Worm (Caenorhabditis elegans) whole organism, L1 larva: ENCODE results near the gene xbx-5.

Experiments
- ces-1 ChIP-seq: fragments of 150-350 bp; optimal IDR thresholded peaks from 2 replicates; lab custom pipeline; 2014; ENCODE audit warnings: missing biosample characterization, missing genetic modification reagents, missing genetic modification characterization
- nhr-77 ChIP-seq: fragments of 150-350 bp; optimal IDR thresholded peaks from 2 replicates; lab custom pipeline; 2014; ENCODE audit warnings: missing biosample characterization, missing genetic modification characterization
- skn-1 ChIP-seq: fragments of 150-350 bp; optimal IDR thresholded peaks from 2 replicates; lab custom pipeline; 2014; ENCODE audit warnings: missing biosample characterization, missing genetic modification characterization
- snpc-4 ChIP-seq: fragments of 150-350 bp; optimal IDR thresholded peaks from 2 replicates; lab custom pipeline; 2014; ENCODE audit warnings: missing biosample characterization, missing genetic modification characterization
- zag-1 ChIP-seq: fragments of 150-350 bp; optimal IDR thresholded peaks from 2 replicates; lab custom pipeline; 2014; ENCODE audit warnings: missing biosample characterization, missing genetic modification characterization

DNA sequence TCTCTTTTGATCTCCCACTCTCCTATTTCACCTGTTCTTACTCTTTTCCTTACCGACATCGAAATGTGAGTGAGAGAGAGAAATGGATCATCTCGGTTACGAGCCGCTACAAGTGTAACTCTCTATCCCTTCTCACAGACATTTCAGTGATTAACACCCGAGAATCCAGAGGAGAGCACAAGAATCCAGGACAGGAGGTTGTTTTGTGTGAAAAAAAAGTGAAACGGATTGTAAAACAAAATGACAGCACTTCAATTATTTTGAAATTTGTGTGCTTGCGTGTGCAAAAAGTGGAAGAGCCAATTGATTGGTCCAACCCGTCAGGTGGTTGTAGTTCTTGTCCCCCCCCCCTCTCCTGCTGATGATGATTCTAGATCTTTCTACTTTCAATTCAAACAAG lies 21.4 kb downstream of the xbx-5 start:
- TF ChIP-seq nhr-77 (tag; lab: Kevin White, UChicago) (no peak), snpc-4 (tag; lab: Kevin White, UChicago) (no peak), zag-1 (no peak), skn-1 (tag; lab: Kevin White, UChicago) (no peak), ces-1 (GFP tag; lab: Kevin White, UChicago) (no peak)
